Worm (Caenorhabditis elegans) whole organism, L4 larva: ENCODE data around the gene F01G10.5.
A peak's percentile ranks its signal among the peaks of the same experiment; 100 is the strongest.

Source experiments
- F26F4.8 ChIP-seq: fragments of 200-800 bp; sonication (Bioruptor generic); conservative IDR thresholded peaks from 2 replicates; pipeline ENCODE4 v1.3.6; 2022; ENCODE audit warnings: missing genetic modification characterization, missing compliant biosample characterization
- T26A8.4 ChIP-seq: fragments of 200-800 bp; sonication (Bioruptor generic); IDR thresholded peaks from 2 replicates; pipeline ENCODE4 v1.3.6; 2022; ENCODE audit warnings: missing genetic modification characterization, missing compliant biosample characterization
- Y105C5A.15 ChIP-seq: fragments of 200-800 bp; sonication (Bioruptor generic); IDR thresholded peaks from 2 replicates; pipeline ENCODE4 v1.3.6; 2022; ENCODE audit warnings: missing genetic modification characterization, missing compliant biosample characterization
- Y5F2A.4 ChIP-seq: fragments of 200-800 bp; sonication (Bioruptor generic); optimal IDR thresholded peaks from 2 replicates; lab custom pipeline; 2018; ENCODE audit warnings: mild to moderate bottlenecking, missing genetic modification characterization, missing compliant biosample characterization
- ZK337.2 ChIP-seq: fragments of 200-800 bp; sonication (Bioruptor generic); IDR thresholded peaks from 2 replicates; pipeline ENCODE4 v1.3.6; 2022; ENCODE audit warnings: missing genetic modification reagents, missing genetic modification characterization, missing compliant biosample characterization
- ZK546.5 ChIP-seq, 2 experiments: sonication (generic microtip); optimal IDR thresholded peaks; 2 replicates each; lab custom pipeline; 2017; ENCODE audit warnings: missing biosample characterization in 2 of 2, missing genetic modification characterization in 2 of 2
- aly-2 ChIP-seq: sonication (generic microtip); optimal IDR thresholded peaks from 2 replicates; lab custom pipeline; 2018; ENCODE audit warnings: missing biosample characterization, missing genetic modification characterization
- ama-1 ChIP-seq: fragments of 150-350 bp; optimal IDR thresholded peaks from 2 replicates; lab custom pipeline; 2014; ENCODE audit warnings: inconsistent platforms, mixed read lengths
- ceh-28 ChIP-seq: fragments of 150-350 bp; optimal IDR thresholded peaks from 2 replicates; lab custom pipeline; 2014; ENCODE audit warnings: missing biosample characterization, missing genetic modification reagents, missing genetic modification characterization
- daf-12 ChIP-seq: fragments of 150-350 bp; optimal IDR thresholded peaks from 2 replicates; lab custom pipeline; 2014; ENCODE audit warnings: missing biosample characterization, missing genetic modification reagents, missing genetic modification characterization
- daf-16 ChIP-seq, 3 experiments: sonication (generic microtip); optimal IDR thresholded peaks; 2 replicates each; lab custom pipeline; 2016 to 2017; ENCODE audit warnings: missing genetic modification characterization in 3 of 3, missing genetic modification reagents in 3 of 3, mild to moderate bottlenecking in 2 of 3, missing compliant biosample characterization in 2 of 3, missing biosample characterization in 1 of 3, moderate library complexity in 1 of 3
- daf-8 ChIP-seq: fragments of 200-800 bp; sonication (Bioruptor generic); IDR thresholded peaks from 2 replicates; pipeline ENCODE4 v1.3.6; 2022; ENCODE audit warnings: missing genetic modification characterization, missing compliant biosample characterization
- dmd-6 ChIP-seq: fragments of 200-800 bp; sonication (Bioruptor generic); IDR thresholded peaks from 2 replicates; pipeline ENCODE4 v1.3.6; 2022; ENCODE audit warnings: missing genetic modification reagents, missing genetic modification characterization, missing compliant biosample characterization
- dmd-8 ChIP-seq: fragments of 200-800 bp; sonication (Bioruptor generic); IDR thresholded peaks from 2 replicates; pipeline ENCODE4 v1.3.6; 2022; ENCODE audit warnings: missing genetic modification characterization, missing compliant biosample characterization
- duxl-1 ChIP-seq: sonication (generic microtip); optimal IDR thresholded peaks from 2 replicates; lab custom pipeline; 2016; ENCODE audit warnings: mild to moderate bottlenecking, missing genetic modification characterization, moderate library complexity, missing compliant biosample characterization; ENCODE audit not compliant: poor library complexity
- dve-1 ChIP-seq: sonication (generic microtip); optimal IDR thresholded peaks from 2 replicates; lab custom pipeline; 2017; ENCODE audit warnings: antibody characterized with exemption, mild to moderate bottlenecking, missing genetic modification characterization, missing compliant biosample characterization; ENCODE audit not compliant: insufficient read depth
- fkh-10 ChIP-seq: fragments of 150-350 bp; optimal IDR thresholded peaks from 2 replicates; lab custom pipeline; 2014; ENCODE audit warnings: missing biosample characterization, missing genetic modification reagents, missing genetic modification characterization
- gei-8 ChIP-seq: fragments of 200-800 bp; sonication (Bioruptor generic); optimal IDR thresholded peaks from 2 replicates; lab custom pipeline; 2018; ENCODE audit warnings: mild to moderate bottlenecking, missing genetic modification characterization, missing compliant biosample characterization
- hif-1 ChIP-seq, 2 experiments: sonication (generic microtip); optimal IDR thresholded peaks; 2 replicates each; lab custom pipeline; 2016 to 2017; ENCODE audit warnings: missing compliant biosample characterization in 2 of 2, missing genetic modification characterization in 2 of 2, missing genetic modification reagents in 2 of 2, missing genotype in 2 of 2, mild to moderate bottlenecking in 1 of 2
- hlh-11 ChIP-seq: fragments of 200-800 bp; sonication (Bioruptor generic); optimal IDR thresholded peaks from 2 replicates; lab custom pipeline; 2018; ENCODE audit warnings: mild to moderate bottlenecking, missing genetic modification characterization, missing compliant biosample characterization
- hmg-1.1 ChIP-seq: fragments of 200-800 bp; sonication (Bioruptor generic); IDR thresholded peaks from 2 replicates; pipeline ENCODE4 v1.3.6; 2022; ENCODE audit warnings: missing genetic modification reagents, missing genetic modification characterization, missing compliant biosample characterization
- lim-7 ChIP-seq: fragments of 200-800 bp; sonication (Bioruptor generic); IDR thresholded peaks from 2 replicates; pipeline ENCODE4 v1.3.6; 2022; ENCODE audit warnings: missing genetic modification characterization, missing compliant biosample characterization
- lin-1 ChIP-seq: fragments of 200-800 bp; sonication (Bioruptor generic); IDR thresholded peaks from 2 replicates; pipeline ENCODE4 v1.3.6; 2022; ENCODE audit warnings: missing genetic modification reagents, missing genetic modification characterization, missing compliant biosample characterization
- lin-15B ChIP-seq: fragments of 150-350 bp; sonication (generic microtip); optimal IDR thresholded peaks from 3 replicates; lab custom pipeline; 2014; ENCODE audit warnings: missing biosample characterization, missing genetic modification characterization
- lin-29 ChIP-seq: fragments of 200-800 bp; sonication (Bioruptor generic); IDR thresholded peaks from 2 replicates; pipeline ENCODE4 v1.3.6; 2022; ENCODE audit warnings: missing genetic modification reagents, missing genetic modification characterization, missing compliant biosample characterization
- lin-39 ChIP-seq: fragments of 150-350 bp; optimal IDR thresholded peaks from 2 replicates; lab custom pipeline; 2014; ENCODE audit warnings: missing biosample characterization, missing genetic modification reagents, missing genetic modification characterization
- mep-1 ChIP-seq: fragments of 150-350 bp; sonication (generic microtip); optimal IDR thresholded peaks from 3 replicates; lab custom pipeline; 2014; ENCODE audit warnings: missing biosample characterization, missing genetic modification characterization
- nhr-10 ChIP-seq: fragments of 150-350 bp; optimal IDR thresholded peaks from 2 replicates; lab custom pipeline; 2014; ENCODE audit warnings: missing biosample characterization, missing genetic modification characterization
- nhr-28 ChIP-seq: fragments of 150-350 bp; optimal IDR thresholded peaks from 2 replicates; lab custom pipeline; 2014; ENCODE audit warnings: missing biosample characterization, missing genetic modification characterization
- nhr-6 ChIP-seq: fragments of 150-350 bp; optimal IDR thresholded peaks from 2 replicates; lab custom pipeline; 2014; ENCODE audit warnings: missing biosample characterization, missing genetic modification characterization
- nhr-77 ChIP-seq: fragments of 150-350 bp; optimal IDR thresholded peaks from 2 replicates; lab custom pipeline; 2014; ENCODE audit warnings: missing biosample characterization, missing genetic modification characterization
- php-3 ChIP-seq: fragments of 200-800 bp; sonication (Bioruptor generic); IDR thresholded peaks from 2 replicates; pipeline ENCODE4 v1.3.6; 2022; ENCODE audit warnings: missing genetic modification reagents, missing genetic modification characterization, missing compliant biosample characterization
- pqm-1 ChIP-seq: sonication (generic microtip); optimal IDR thresholded peaks from 2 replicates; lab custom pipeline; 2017; ENCODE audit warnings: missing biosample characterization, missing genetic modification characterization
- saeg-2 ChIP-seq: fragments of 200-800 bp; sonication (Bioruptor generic); IDR thresholded peaks from 2 replicates; pipeline ENCODE4 v1.3.6; 2022; ENCODE audit warnings: missing genetic modification reagents, missing genetic modification characterization, missing compliant biosample characterization
- set-16 ChIP-seq: fragments of 200-800 bp; sonication (Bioruptor generic); IDR thresholded peaks from 2 replicates; pipeline ENCODE4 v1.3.6; 2022; ENCODE audit warnings: missing genetic modification reagents, missing genetic modification characterization, missing compliant biosample characterization
- tag-97 ChIP-seq: fragments of 200-800 bp; sonication (Bioruptor generic); IDR thresholded peaks from 2 replicates; pipeline ENCODE4 v1.3.6; 2022; ENCODE audit warnings: missing genetic modification characterization, missing compliant biosample characterization
- unc-62 ChIP-seq, 3 experiments: fragments of 150-350 bp in 1 of 3; sonication (generic microtip); optimal IDR thresholded peaks in 2 of 3; peaks in 1 of 3; 1 replicate in 1 of 3; 2 replicates in 2 of 3; lab custom pipeline; 2014 to 2017; ENCODE audit warnings: missing biosample characterization in 3 of 3, missing genetic modification characterization in 3 of 3, missing genetic modification reagents in 3 of 3, missing genotype in 1 of 3
- zfp-2 ChIP-seq: sonication (generic microtip); optimal IDR thresholded peaks from 2 replicates; lab custom pipeline; 2016; ENCODE audit warnings: mild to moderate bottlenecking, missing genetic modification characterization, missing compliant biosample characterization
- zfp-3 ChIP-seq: fragments of 200-800 bp; sonication (Bioruptor generic); conservative IDR thresholded peaks from 2 replicates; pipeline ENCODE4 v1.3.6; 2022; ENCODE audit warnings: missing genetic modification reagents, missing genetic modification characterization, missing compliant biosample characterization

The F01G10.5 gene

ce11 chrIV:10241659-10242058 lies 10.8 kb upstream of the F01G10.5 start, which contains the start of gene lipl-7:
lipl-7 (minus strand) TSS chrIV:10241823.
- TF ChIP-seq ceh-28 (tag; lab: Kevin White, UChicago) = no peak
- no peak for TF ChIP-seq lin-15B
- no peak for TF ChIP-seq dve-1
- no peak for TF ChIP-seq mep-1 (tag; lab: Kevin White, UChicago)
- no peak for TF ChIP-seq aly-2
- TF ChIP-seq set-16 (GFP tag; lab: Robert Waterston, UW) = no peak
- TF ChIP-seq T26A8.4 (GFP tag; lab: Robert Waterston, UW) = no peak
- TF ChIP-seq gei-8 = no peak
- TF ChIP-seq lim-7 (GFP tag; lab: Robert Waterston, UW) = no peak
- no peak for TF ChIP-seq daf-16 (GFP tag; optimal IDR thresholded peaks at IDR 0.05; lab: Kevin White, UChicago)
- TF ChIP-seq daf-16 (tag; optimal IDR thresholded peaks at IDR 0.05; lab: Kevin White, UChicago) = no peak
- TF ChIP-seq nhr-10 (tag; lab: Kevin White, UChicago) = no peak
- TF ChIP-seq duxl-1 (tag; lab: Kevin White, UChicago) = no peak
- no peak for TF ChIP-seq dmd-6
- no peak for TF ChIP-seq hif-1 (tag; optimal IDR thresholded peaks at IDR 0.05; lab: Kevin White, UChicago)

ce11 chrIV:10239045-10239444 lies 8.2 kb upstream of the F01G10.5 start, which contains the start of gene ech-8:
ech-8 (minus strand) TSS chrIV:10239176.
- TF ChIP-seq dmd-8 (GFP tag; lab: Robert Waterston, UW) (no peak), dve-1 (peak; percentile 52), daf-16 (GFP tag; optimal IDR thresholded peaks at IDR 0.05; lab: Kevin White, UChicago) (no peak), daf-16 (tag; optimal IDR thresholded peaks at IDR 0.05; lab: Kevin White, UChicago) (peak; percentile 79), php-3 (GFP tag; lab: Robert Waterston, UW) (peak; percentile 88), nhr-28 (peak; percentile 84), fkh-10 (GFP tag; lab: Kevin White, UChicago) (no peak), Y105C5A.15 (no peak), T26A8.4 (GFP tag; lab: Robert Waterston, UW) (no peak), nhr-77 (tag; lab: Kevin White, UChicago) (peak; percentile 32), tag-97 (no peak)

- TF ChIP-seq lin-1 (GFP tag; lab: Robert Waterston, UW) (0 out of 2 replicates have a peak, but pooled peaks have one; percentile 30), Y5F2A.4 (GFP tag; lab: Kevin White, UChicago) (no peak), daf-8 (GFP tag; lab: Robert Waterston, UW) (no peak), hmg-1.1 (no peak), zfp-3 (no peak), dmd-6 (peak; percentile 71), lin-29 (GFP tag; lab: Robert Waterston, UW) (no peak), hlh-11 (peak; percentile 52), lin-39 (tag; lab: Kevin White, UChicago) (no peak), ama-1 (lab: Kevin White, UChicago) (no peak), nhr-28 (peak; percentile 68), ZK337.2 (no peak), zfp-2 (no peak), daf-12 (tag; lab: Kevin White, UChicago) (no peak), ZK546.5 (tag; optimal IDR thresholded peaks at IDR 0.05; lab: Kevin White, UChicago) (no peak), pqm-1 (tag; lab: Kevin White, UChicago) (peak; percentile 89), saeg-2 (GFP tag; lab: Robert Waterston, UW) (no peak), F26F4.8 (GFP tag; lab: Robert Waterston, UW) (no peak), dve-1 (peak; percentile 74), nhr-6 (no peak), unc-62 (GFP tag; optimal IDR thresholded peaks at IDR 0.05 in 1 of 2; lab: Kevin White, UChicago) (no peak), unc-62 (tag; optimal IDR thresholded peaks at IDR 0.05; lab: Kevin White, UChicago) (no peak), nhr-77 (tag; lab: Kevin White, UChicago) (peak; percentile 52), nhr-10 (tag; lab: Kevin White, UChicago) (no peak), daf-16 (GFP tag; optimal IDR thresholded peaks at IDR 0.05; lab: Kevin White, UChicago) (no peak), daf-16 (tag; optimal IDR thresholded peaks at IDR 0.05; lab: Kevin White, UChicago) (peak; percentile 60)
Measured at ce11 chrIV:10236106-10236505, 5.2 kb upstream of the F01G10.5 start.
